Worm (Caenorhabditis elegans): ENCODE data around the gene lgc-18.
A peak's percentile ranks its signal among the peaks of the same experiment; 100 is the strongest.

Gene lgc-18

DNA sequence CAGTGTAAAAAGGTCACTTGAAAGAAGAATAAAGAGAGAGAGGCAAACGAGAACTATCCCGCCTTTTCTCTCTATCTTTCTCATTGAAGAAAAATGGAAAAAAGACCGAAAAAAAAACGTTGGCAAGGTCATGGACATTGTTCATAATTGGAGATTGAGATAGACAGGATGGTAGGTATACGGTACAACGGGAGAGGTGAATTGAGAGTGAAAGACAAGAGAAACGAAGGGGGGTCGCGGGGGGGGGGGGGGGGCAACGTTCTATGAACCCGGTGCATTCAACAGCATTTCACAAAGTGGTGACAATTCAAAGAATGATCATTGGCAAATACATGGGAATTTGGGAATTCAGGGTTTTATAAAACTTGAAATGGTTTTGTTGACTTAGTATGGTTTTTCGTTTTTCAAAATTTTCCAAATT, 51.5 kb downstream of the lgc-18 start:
- TF ChIP-seq unc-39 (tag; optimal IDR thresholded peaks at IDR 0.05) (no peak), crh-2 (tag; optimal IDR thresholded peaks at IDR 0.05) (peak; percentile 45), sem-4 (tag; optimal IDR thresholded peaks at IDR 0.05) (no peak), snpc-4 (tag; optimal IDR thresholded peaks at IDR 0.05) (no peak), unc-62 (GFP tag; optimal IDR thresholded peaks at IDR 0.05) (no peak), ama-1 (optimal IDR thresholded peaks at IDR 0.05) (no peak), nhr-10 (tag; optimal IDR thresholded peaks at IDR 0.05) (no peak), elt-1 (tag; optimal IDR thresholded peaks at IDR 0.05) (no peak), nhr-25 (tag; optimal IDR thresholded peaks at IDR 0.05) (peak; percentile 68), sma-3 (GFP tag; optimal IDR thresholded peaks at IDR 0.05) (no peak), nhr-12 (tag; optimal IDR thresholded peaks at IDR 0.05) (no peak), ZK546.5 (tag; optimal IDR thresholded peaks at IDR 0.05) (no peak), nhr-21 (tag; optimal IDR thresholded peaks at IDR 0.05) (no peak), ztf-1 (GFP tag; conservative IDR thresholded peaks at IDR 0.05) (no peak)

DNA sequence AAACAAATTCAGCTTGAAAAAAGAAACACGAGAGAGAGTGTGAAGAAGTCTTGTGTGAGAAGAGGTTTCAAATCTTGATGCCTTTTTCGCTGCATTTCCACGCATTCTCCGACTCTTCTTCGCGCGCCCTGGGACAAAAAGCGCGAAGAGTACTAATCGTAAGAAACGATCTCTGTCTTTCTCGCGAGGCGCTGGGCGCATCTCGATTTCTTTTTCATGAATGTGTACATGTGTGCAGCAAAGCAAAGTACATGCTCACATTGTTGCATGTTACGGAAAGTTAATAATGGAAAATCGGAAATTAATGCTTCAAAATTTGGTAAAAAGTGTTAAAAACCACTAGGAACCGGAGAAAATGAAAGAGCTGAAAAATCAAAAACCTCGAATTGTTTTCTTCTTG, 52.1 kb downstream of the lgc-18 start:
- TF ChIP-seq lsy-2 (tag; optimal IDR thresholded peaks at IDR 0.05) (no peak), unc-55 (GFP tag; optimal IDR thresholded peaks at IDR 0.05) (peak; percentile 3), sem-4 (tag; optimal IDR thresholded peaks at IDR 0.05) (peak; percentile 21)

Data from whole organism, L2 larva.